Worm (Caenorhabditis elegans) whole organism, late embryonic: ENCODE measurements around the gene C17F4.2.

ENCODE experiments used
- ama-1 ChIP-seq: fragments of 150-350 bp; optimal IDR thresholded peaks from 2 replicates; lab custom pipeline; 2014
- ceh-9 ChIP-seq: sonication (generic microtip); optimal IDR thresholded peaks from 2 replicates; lab custom pipeline; 2016; ENCODE audit warnings: mild to moderate bottlenecking, missing genetic modification characterization, inconsistent platforms, missing compliant biosample characterization
- nhr-11 ChIP-seq: fragments of 150-350 bp; optimal IDR thresholded peaks from 2 replicates; lab custom pipeline; 2014; ENCODE audit warnings: missing biosample characterization, missing genetic modification characterization
- nhr-232 ChIP-seq: sonication (generic microtip); optimal IDR thresholded peaks from 2 replicates; lab custom pipeline; 2016; ENCODE audit warnings: missing genetic modification characterization, missing compliant biosample characterization
- pqm-1 ChIP-seq: sonication (generic microtip); optimal IDR thresholded peaks from 2 replicates; lab custom pipeline; 2016; ENCODE audit warnings: missing genetic modification characterization, missing compliant biosample characterization

ce11 chrII:3221730-3222129, 26.7 kb upstream of the C17F4.2 start, which contains the start of gene ZC239.14:
- no peak for TF ChIP-seq ceh-9 (tag; lab: Kevin White, UChicago)
- TF ChIP-seq nhr-11 (tag; lab: Kevin White, UChicago): no peak
- no peak for TF ChIP-seq pqm-1 (tag; lab: Kevin White, UChicago)
- no peak for TF ChIP-seq nhr-232 (tag; lab: Kevin White, UChicago)
- no peak for TF ChIP-seq ama-1
